Worm (Caenorhabditis elegans): ENCODE results near the gene sdha-1.

The sdha-1 gene

ce11 chrX:8569159-8569558 is 23.3 kb upstream of the sdha-1 start:
- TF ChIP-seq zip-5 (tag; optimal IDR thresholded peaks at IDR 0.05) (no peak), ceh-14 (tag; optimal IDR thresholded peaks at IDR 0.05) (no peak), madf-2 (tag; optimal IDR thresholded peaks at IDR 0.05) (no peak), ref-2 (tag; optimal IDR thresholded peaks at IDR 0.05) (peak; percentile 29), rnt-1 (tag; optimal IDR thresholded peaks at IDR 0.05) (peak; percentile 1), eyg-1 (tag; optimal IDR thresholded peaks at IDR 0.05) (no peak), ceh-19 (GFP tag; optimal IDR thresholded peaks at IDR 0.05) (peak; percentile 34), ceh-31 (tag; optimal IDR thresholded peaks at IDR 0.05) (peak; percentile 9), T23F11.4 (GFP tag; optimal IDR thresholded peaks at IDR 0.05) (no peak), ttx-3 (tag; optimal IDR thresholded peaks at IDR 0.05) (no peak), syd-9 (tag; optimal IDR thresholded peaks at IDR 0.05) (peak; percentile 14), nfya-1 (tag; optimal IDR thresholded peaks at IDR 0.05) (peak; percentile 28), unc-55 (GFP tag; optimal IDR thresholded peaks at IDR 0.05) (no peak), elt-4 (tag; optimal IDR thresholded peaks at IDR 0.05) (no peak), ama-1 (optimal IDR thresholded peaks at IDR 0.05) (no peak), ceh-45 (GFP tag; IDR thresholded peaks at IDR 0.05) (no peak), fax-1 (tag; optimal IDR thresholded peaks at IDR 0.05) (no peak), lim-6 (tag; optimal IDR thresholded peaks at IDR 0.05) (no peak)

DNA sequence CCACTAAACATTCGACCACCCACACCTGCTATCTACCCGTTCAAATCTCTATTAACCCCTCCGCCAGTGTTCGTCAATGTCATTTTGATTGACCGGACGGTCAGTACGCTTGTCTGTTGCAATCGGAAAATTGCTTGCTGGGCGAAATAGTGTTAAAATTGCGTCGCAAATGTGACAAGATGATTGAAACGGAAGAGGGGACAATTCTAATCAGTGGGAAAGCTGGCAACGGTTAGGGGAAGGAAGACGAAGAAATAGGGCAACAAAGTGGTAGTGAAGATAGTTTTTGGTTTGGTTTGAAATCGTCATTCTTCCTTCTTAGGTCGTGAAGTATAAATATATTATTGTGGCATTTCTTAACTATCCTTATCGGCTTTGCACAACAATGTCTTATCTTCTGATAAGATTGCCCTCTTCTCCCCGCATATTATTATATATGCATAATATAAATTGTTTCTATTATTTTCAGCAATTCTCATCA is 22.6 kb upstream of the sdha-1 start:
- TF ChIP-seq lin-11 (tag; optimal IDR thresholded peaks at IDR 0.05) (no peak), pha-2 (tag; optimal IDR thresholded peaks at IDR 0.05) (no peak), dve-1 (tag; optimal IDR thresholded peaks at IDR 0.05) (no peak), elt-2 (tag; optimal IDR thresholded peaks at IDR 0.05) (peak; percentile 84), ceh-48 (tag; optimal IDR thresholded peaks at IDR 0.05) (no peak), ets-4 (tag; optimal IDR thresholded peaks at IDR 0.05) (no peak), pat-9 (tag; optimal IDR thresholded peaks at IDR 0.05) (no peak), unc-55 (GFP tag; optimal IDR thresholded peaks at IDR 0.05) (peak; percentile 92), hlh-8 (tag; optimal IDR thresholded peaks at IDR 0.05) (no peak), unc-42 (tag; optimal IDR thresholded peaks at IDR 0.05) (no peak), pqm-1 (tag; optimal IDR thresholded peaks at IDR 0.05) (no peak), madf-2 (tag; optimal IDR thresholded peaks at IDR 0.05) (no peak), T23F11.4 (GFP tag; optimal IDR thresholded peaks at IDR 0.05) (no peak), elt-4 (tag; optimal IDR thresholded peaks at IDR 0.05) (no peak), sox-2 (GFP tag; IDR thresholded peaks at IDR 0.05) (no peak), rnt-1 (tag; optimal IDR thresholded peaks at IDR 0.05) (no peak), tbx-2 (tag; optimal IDR thresholded peaks at IDR 0.05) (peak; percentile 2), dmd-4 (tag; optimal IDR thresholded peaks at IDR 0.05; ENCODE audit: borderline replicate concordance) (no peak), odd-2 (tag; optimal IDR thresholded peaks at IDR 0.05) (no peak), ceh-14 (tag; optimal IDR thresholded peaks at IDR 0.05) (no peak), ceh-6 (GFP tag; optimal IDR thresholded peaks at IDR 0.05) (no peak)

ce11 chrX:8567823-8568314 is 22.0 kb upstream of the sdha-1 start:
- no peak for TF ChIP-seq ceh-48 (tag; optimal IDR thresholded peaks at IDR 0.05)
- TF ChIP-seq hlh-30 (tag; optimal IDR thresholded peaks at IDR 0.05; ENCODE audit: insufficient read depth) = no peak
- no peak for TF ChIP-seq ceh-22 (tag; optimal IDR thresholded peaks at IDR 0.05)
- no peak for TF ChIP-seq ref-2 (tag; optimal IDR thresholded peaks at IDR 0.05)
- no peak for TF ChIP-seq ceh-9 (tag; optimal IDR thresholded peaks at IDR 0.05)
- no peak for TF ChIP-seq pqm-1 (tag; optimal IDR thresholded peaks at IDR 0.05)
- no peak for TF ChIP-seq ama-1 (optimal IDR thresholded peaks at IDR 0.05)
- no peak for TF ChIP-seq pag-3 (tag; optimal IDR thresholded peaks at IDR 0.05; ENCODE audit: borderline replicate concordance)

DNA sequence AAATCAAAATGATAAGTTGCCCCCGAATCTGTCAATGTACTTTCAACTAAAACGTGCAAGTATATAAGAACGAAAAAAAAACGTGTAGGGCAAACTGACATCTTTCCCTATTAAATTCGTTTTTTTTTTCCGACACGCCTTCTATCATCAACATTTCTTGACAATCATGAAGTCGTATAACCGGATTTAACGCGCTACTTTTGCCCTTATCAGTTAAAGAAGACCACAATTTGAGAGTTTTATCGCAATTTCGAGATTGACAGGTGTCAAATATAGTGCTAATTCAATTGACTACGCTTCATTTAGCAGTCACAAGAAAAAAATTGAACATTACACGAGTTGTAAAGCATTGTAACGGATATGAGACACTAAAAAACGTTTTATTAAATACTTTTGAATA is 21.3 kb upstream of the sdha-1 start:
- no peak for TF ChIP-seq unc-3 (GFP tag; conservative IDR thresholded peaks at IDR 0.05)
- TF ChIP-seq unc-3 (tag; optimal IDR thresholded peaks at IDR 0.05) = no peak
- no peak for TF ChIP-seq hlh-8 (tag; optimal IDR thresholded peaks at IDR 0.05)
- TF ChIP-seq dmd-4 (tag; optimal IDR thresholded peaks at IDR 0.05; ENCODE audit: borderline replicate concordance) = no peak
- no peak for TF ChIP-seq ref-2 (tag; optimal IDR thresholded peaks at IDR 0.05)
- TF ChIP-seq ahr-1 (tag; optimal IDR thresholded peaks at IDR 0.05) = no peak
- TF ChIP-seq madf-2 (tag; optimal IDR thresholded peaks at IDR 0.05) = no peak
- no peak for TF ChIP-seq odd-2 (tag; optimal IDR thresholded peaks at IDR 0.05)
- no peak for TF ChIP-seq nhr-11 (tag; optimal IDR thresholded peaks at IDR 0.05)
- no peak for TF ChIP-seq eyg-1 (tag; optimal IDR thresholded peaks at IDR 0.05)
- no peak for TF ChIP-seq hlh-15 (tag; optimal IDR thresholded peaks at IDR 0.05)
- no peak for TF ChIP-seq fkh-10 (GFP tag; optimal IDR thresholded peaks at IDR 0.05)
